Worm (Caenorhabditis elegans): ENCODE data around the gene F44F4.10.

DNA sequence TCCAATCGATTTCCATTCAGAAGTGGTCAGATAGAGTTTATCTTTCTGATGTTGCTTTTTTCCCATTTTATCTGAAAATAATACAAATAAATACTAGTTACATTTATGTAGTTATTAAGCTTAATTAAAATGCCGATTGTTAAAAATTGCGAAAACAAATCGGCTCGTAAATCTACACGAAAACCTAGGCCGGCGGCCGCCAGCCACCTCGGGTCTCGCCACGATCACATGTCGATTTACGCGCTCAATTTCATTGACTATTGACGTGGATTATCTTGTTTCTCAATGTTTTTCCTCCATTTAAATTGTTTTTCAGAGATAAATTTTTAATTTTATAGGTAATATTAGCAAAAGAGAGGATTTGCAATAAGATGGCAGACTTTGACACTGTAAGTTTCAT, 44.5 kb downstream of the F44F4.10 start, which contains the start of the genes cyn-4 and copz-1:
- TF ChIP-seq ztf-4 (tag; optimal IDR thresholded peaks at IDR 0.05) (peak; percentile 44), mbf-1 (tag; optimal IDR thresholded peaks at IDR 0.05) (no peak), nhr-10 (tag; optimal IDR thresholded peaks at IDR 0.05) (no peak), nhr-11 (tag; optimal IDR thresholded peaks at IDR 0.05) (no peak), unc-55 (GFP tag; optimal IDR thresholded peaks at IDR 0.05) (peak; percentile 90), skn-1 (tag; optimal IDR thresholded peaks at IDR 0.05) (no peak), nhr-237 (tag; optimal IDR thresholded peaks at IDR 0.05) (no peak)
